Worm (Caenorhabditis elegans) whole organism, L1 larva: ENCODE measurements around the gene ilys-4.

Source experiments
- C34B4.2 ChIP-seq: sonication (generic microtip); optimal IDR thresholded peaks from 2 replicates; lab custom pipeline; 2017; ENCODE audit warnings: mild to moderate bottlenecking, missing genetic modification characterization, missing compliant biosample characterization
- F16B12.6 ChIP-seq: fragments of 150-350 bp; optimal IDR thresholded peaks from 2 replicates; lab custom pipeline; 2014; ENCODE audit warnings: missing biosample characterization, missing genetic modification characterization
- blmp-1 ChIP-seq: fragments of 150-350 bp; optimal IDR thresholded peaks from 2 replicates; lab custom pipeline; 2014; ENCODE audit warnings: missing biosample characterization, missing genetic modification characterization
- ceh-82 ChIP-seq, 3 experiments: fragments of 150-350 bp in 1 of 3; sonication (generic microtip) in 2 of 3; optimal IDR thresholded peaks; 2 replicates each; lab custom pipeline; 2014 to 2017; ENCODE audit warnings: missing biosample characterization in 3 of 3, missing genetic modification characterization in 3 of 3
- ceh-90 ChIP-seq: sonication (generic microtip); optimal IDR thresholded peaks from 2 replicates; lab custom pipeline; 2016; ENCODE audit warnings: missing genetic modification characterization, missing compliant biosample characterization
- ces-1 ChIP-seq: fragments of 150-350 bp; optimal IDR thresholded peaks from 2 replicates; lab custom pipeline; 2014; ENCODE audit warnings: missing biosample characterization, missing genetic modification reagents, missing genetic modification characterization
- dpl-1 ChIP-seq, 3 experiments: fragments of 150-350 bp in 2 of 3; sonication (generic microtip) in 1 of 3; optimal IDR thresholded peaks; 2 replicates each; lab custom pipeline; 2014 to 2017; ENCODE audit warnings: missing biosample characterization in 3 of 3, missing genetic modification characterization in 3 of 3, missing genetic modification reagents in 3 of 3
- dsc-1 ChIP-seq: sonication (generic microtip); optimal IDR thresholded peaks from 2 replicates; lab custom pipeline; 2016; ENCODE audit warnings: mild to moderate bottlenecking, missing genetic modification characterization, missing compliant biosample characterization
- efl-1 ChIP-seq, 4 experiments: fragments of 150-350 bp; optimal IDR thresholded peaks in 3 of 4; peaks in 1 of 4; 1 replicate in 1 of 4; 2 replicates in 3 of 4; lab custom pipeline; 2014; ENCODE audit warnings: missing biosample characterization in 2 of 4, missing genetic modification characterization in 2 of 4, missing genetic modification reagents in 2 of 4
- efl-3 ChIP-seq: fragments of 200-800 bp; sonication (Bioruptor generic); optimal IDR thresholded peaks from 2 replicates; lab custom pipeline; 2018; ENCODE audit warnings: mild to moderate bottlenecking, missing genetic modification characterization, missing compliant biosample characterization
- elt-3 ChIP-seq, 6 experiments: fragments of 150-350 bp in 1 of 6; sonication (generic microtip); optimal IDR thresholded peaks; 2 replicates each; lab custom pipeline; 2017 to 2018; ENCODE audit warnings: missing biosample characterization in 6 of 6, missing genetic modification characterization in 6 of 6, inconsistent platforms in 1 of 6
- fkh-4 ChIP-seq: sonication (generic microtip); optimal IDR thresholded peaks from 2 replicates; lab custom pipeline; 2016; ENCODE audit warnings: missing compliant biosample characterization, missing genetic modification characterization, borderline replicate concordance
- fkh-8 ChIP-seq: sonication (generic microtip); optimal IDR thresholded peaks from 2 replicates; lab custom pipeline; 2016; ENCODE audit warnings: mild to moderate bottlenecking, missing genetic modification characterization, missing compliant biosample characterization
- fos-1 ChIP-seq: fragments of 150-350 bp; optimal IDR thresholded peaks from 2 replicates; lab custom pipeline; 2014; ENCODE audit warnings: missing biosample characterization, missing genetic modification characterization
- grh-1 ChIP-seq: fragments of 200-800 bp; sonication (Bioruptor generic); IDR thresholded peaks from 2 replicates; pipeline ENCODE4 v1.3.6; 2022; ENCODE audit warnings: missing genetic modification reagents, missing genetic modification characterization, missing compliant biosample characterization
- hpl-2 ChIP-seq: fragments of 150-350 bp; optimal IDR thresholded peaks from 2 replicates; lab custom pipeline; 2014; ENCODE audit warnings: missing biosample characterization, missing genetic modification reagents, missing genetic modification characterization
- irx-1 ChIP-seq: sonication (generic microtip); optimal IDR thresholded peaks from 2 replicates; lab custom pipeline; 2016; ENCODE audit warnings: missing genetic modification characterization, missing compliant biosample characterization
- isw-1 ChIP-seq: fragments of 200-800 bp; sonication (Bioruptor generic); IDR thresholded peaks from 2 replicates; pipeline ENCODE4 v1.3.6; 2022; ENCODE audit warnings: missing genetic modification characterization, missing compliant biosample characterization
- lin-14 ChIP-seq: fragments of 200-800 bp; sonication (Bioruptor generic); optimal IDR thresholded peaks from 2 replicates; lab custom pipeline; 2018; ENCODE audit warnings: mild to moderate bottlenecking, missing genetic modification characterization, moderate library complexity, missing compliant biosample characterization
- lin-15B ChIP-seq: fragments of 150-350 bp; sonication (generic microtip); optimal IDR thresholded peaks from 3 replicates; lab custom pipeline; 2014; ENCODE audit warnings: missing biosample characterization, missing genetic modification characterization
- lin-35 ChIP-seq, 2 experiments: fragments of 150-350 bp; optimal IDR thresholded peaks; 2 replicates each; lab custom pipeline; 2014; ENCODE audit warnings: missing biosample characterization in 2 of 2, missing genetic modification characterization in 2 of 2, missing genetic modification reagents in 2 of 2
- lin-39 ChIP-seq: fragments of 150-350 bp; optimal IDR thresholded peaks from 2 replicates; lab custom pipeline; 2014; ENCODE audit warnings: missing biosample characterization, missing genetic modification reagents, missing genetic modification characterization
- lsy-2 ChIP-seq, 2 experiments: fragments of 150-350 bp; optimal IDR thresholded peaks; 2 replicates each; lab custom pipeline; 2014; ENCODE audit warnings: missing biosample characterization in 2 of 2, missing genetic modification characterization in 2 of 2
- mef-2 ChIP-seq: fragments of 150-350 bp; optimal IDR thresholded peaks from 2 replicates; lab custom pipeline; 2014; ENCODE audit warnings: missing biosample characterization, missing genetic modification characterization
- mep-1 ChIP-seq: fragments of 150-350 bp; optimal IDR thresholded peaks from 2 replicates; lab custom pipeline; 2014; ENCODE audit warnings: missing biosample characterization, missing genetic modification characterization
- nhr-11 ChIP-seq: fragments of 150-350 bp; optimal IDR thresholded peaks from 2 replicates; lab custom pipeline; 2014; ENCODE audit warnings: missing biosample characterization, missing genetic modification characterization
- nhr-19 ChIP-seq: fragments of 200-800 bp; sonication (Bioruptor generic); conservative IDR thresholded peaks from 2 replicates; pipeline ENCODE4 v1.3.6; 2022; ENCODE audit warnings: missing genetic modification characterization, missing compliant biosample characterization
- nhr-20 ChIP-seq: sonication (generic microtip); optimal IDR thresholded peaks from 2 replicates; lab custom pipeline; 2016; ENCODE audit warnings: mild to moderate bottlenecking, missing genetic modification characterization, missing compliant biosample characterization
- nhr-47 ChIP-seq: sonication (generic microtip); optimal IDR thresholded peaks from 2 replicates; lab custom pipeline; 2016; ENCODE audit warnings: mild to moderate bottlenecking, missing genetic modification characterization, moderate library complexity, missing compliant biosample characterization
- nhr-71 ChIP-seq: sonication (generic microtip); optimal IDR thresholded peaks from 2 replicates; lab custom pipeline; 2016; ENCODE audit warnings: mild to moderate bottlenecking, missing genetic modification characterization, moderate library complexity, missing compliant biosample characterization
- nhr-77 ChIP-seq: fragments of 150-350 bp; optimal IDR thresholded peaks from 2 replicates; lab custom pipeline; 2014; ENCODE audit warnings: missing biosample characterization, missing genetic modification characterization
- nhr-85 ChIP-seq: sonication (generic microtip); peaks from one replicate; lab custom pipeline; 2016; ENCODE audit warnings: missing genetic modification characterization, inconsistent platforms, missing compliant biosample characterization
- nhr-90 ChIP-seq: sonication (generic microtip); optimal IDR thresholded peaks from 2 replicates; lab custom pipeline; 2016; ENCODE audit warnings: mild to moderate bottlenecking, missing genetic modification characterization, missing compliant biosample characterization; ENCODE audit not compliant: poor library complexity
- pag-3 ChIP-seq: sonication (generic microtip); optimal IDR thresholded peaks from 2 replicates; lab custom pipeline; 2017; ENCODE audit warnings: missing genetic modification characterization, mild to moderate bottlenecking, missing compliant biosample characterization, antibody characterized with exemption, borderline replicate concordance; ENCODE audit not compliant: insufficient read depth
- pqm-1 ChIP-seq: sonication (generic microtip); optimal IDR thresholded peaks from 3 replicates; lab custom pipeline; 2017; ENCODE audit warnings: missing biosample characterization, missing genetic modification characterization
- skn-1 ChIP-seq: fragments of 150-350 bp; optimal IDR thresholded peaks from 2 replicates; lab custom pipeline; 2014; ENCODE audit warnings: missing biosample characterization, missing genetic modification characterization
- snu-23 ChIP-seq: sonication (generic microtip); optimal IDR thresholded peaks from 2 replicates; lab custom pipeline; 2016; ENCODE audit warnings: missing genetic modification characterization, missing compliant biosample characterization
- sox-4 ChIP-seq: sonication (generic microtip); optimal IDR thresholded peaks from 2 replicates; lab custom pipeline; 2016; ENCODE audit warnings: missing genetic modification characterization, missing compliant biosample characterization
- sup-37 ChIP-seq: fragments of 200-800 bp; sonication (Bioruptor generic); optimal IDR thresholded peaks from 2 replicates; lab custom pipeline; 2018; ENCODE audit warnings: mild to moderate bottlenecking, missing genetic modification characterization, missing compliant biosample characterization
- swsn-7 ChIP-seq: sonication (generic microtip); optimal IDR thresholded peaks from 2 replicates; lab custom pipeline; 2016; ENCODE audit warnings: missing genetic modification characterization, missing compliant biosample characterization
- tbx-2 ChIP-seq: sonication (generic microtip); optimal IDR thresholded peaks from 2 replicates; lab custom pipeline; 2016; ENCODE audit warnings: missing genetic modification characterization, missing compliant biosample characterization
- tlp-1 ChIP-seq: fragments of 150-350 bp; optimal IDR thresholded peaks from 2 replicates; lab custom pipeline; 2014; ENCODE audit warnings: missing biosample characterization, missing genetic modification characterization
- unc-130 ChIP-seq: fragments of 150-350 bp; optimal IDR thresholded peaks from 2 replicates; lab custom pipeline; 2017; ENCODE audit warnings: missing biosample characterization, missing genetic modification characterization, inconsistent platforms
- unc-62 ChIP-seq: fragments of 150-350 bp; optimal IDR thresholded peaks from 2 replicates; lab custom pipeline; 2014; ENCODE audit warnings: missing biosample characterization, missing genetic modification reagents, missing genetic modification characterization
- unc-86 ChIP-seq: sonication (generic microtip); optimal IDR thresholded peaks from 2 replicates; lab custom pipeline; 2016; ENCODE audit warnings: missing genetic modification characterization, missing compliant biosample characterization
- xbp-1 ChIP-seq: sonication (generic microtip); optimal IDR thresholded peaks from 2 replicates; lab custom pipeline; 2016; ENCODE audit warnings: missing genetic modification characterization, missing compliant biosample characterization
- ztf-11 ChIP-seq, 2 experiments: sonication (generic microtip); optimal IDR thresholded peaks; 2 replicates each; lab custom pipeline; 2016 to 2017; ENCODE audit warnings: missing genetic modification characterization in 2 of 2, missing biosample characterization in 1 of 2, missing compliant biosample characterization in 1 of 2
- ztf-4 ChIP-seq: fragments of 150-350 bp; optimal IDR thresholded peaks from 2 replicates; lab custom pipeline; 2014; ENCODE audit warnings: missing biosample characterization, missing genetic modification characterization

ilys-4 gene

ce11 chrIV:7903359-7903758, 6.0 kb upstream of the ilys-4 start, which contains the start of gene C49H3.6 (continued):
- TF ChIP-seq C34B4.2 (tag; lab: Kevin White, UChicago), result no peak
- TF ChIP-seq nhr-85 (tag; lab: Kevin White, UChicago), result no peak
- TF ChIP-seq nhr-20, result peak; percentile 17
- no peak for TF ChIP-seq pqm-1 (tag; lab: Kevin White, UChicago)
- TF ChIP-seq nhr-90, result no peak
- peak; percentile 24 to 26 for TF ChIP-seq efl-1 (optimal IDR thresholded peaks at IDR 0.05; lab: Kevin White, UChicago)
- TF ChIP-seq efl-1 (GFP tag; optimal IDR thresholded peaks at IDR 0.05 in 1 of 2; lab: Kevin White, UChicago), result no peak
- peak; percentile 79 for TF ChIP-seq lin-14 (GFP tag; lab: Kevin White, UChicago)
- TF ChIP-seq mep-1 (tag; lab: Kevin White, UChicago), result peak; percentile 38
- no peak for TF ChIP-seq nhr-19 (GFP tag; lab: Robert Waterston, UW)
- no peak for TF ChIP-seq unc-130 (tag; lab: Kevin White, UChicago)
- TF ChIP-seq dsc-1 (tag; lab: Kevin White, UChicago), result peak; percentile 23
- TF ChIP-seq nhr-11 (tag; lab: Kevin White, UChicago), result no peak
- no peak for TF ChIP-seq ceh-90 (tag; lab: Kevin White, UChicago)
- TF ChIP-seq fos-1 (tag; lab: Kevin White, UChicago), result no peak
- peak; percentile 43 for TF ChIP-seq fkh-8 (tag; lab: Kevin White, UChicago)
- TF ChIP-seq F16B12.6, result peak; percentile 13
- TF ChIP-seq swsn-7, result peak; percentile 40
- peak; percentile 5 for TF ChIP-seq xbp-1 (tag; lab: Kevin White, UChicago)
- TF ChIP-seq hpl-2 (GFP tag; lab: Kevin White, UChicago), result no peak
- TF ChIP-seq lin-35 (GFP tag; optimal IDR thresholded peaks at IDR 0.05; lab: Kevin White, UChicago), result peak in 1 of 2 experiments; percentile 29
- peak; percentile 18; the same call in 1 of the 2 replicates for TF ChIP-seq isw-1
- no peak for TF ChIP-seq grh-1 (GFP tag; lab: Robert Waterston, UW)
- TF ChIP-seq ztf-4 (tag; lab: Kevin White, UChicago), result peak; percentile 5
- peak; percentile 6 for TF ChIP-seq tbx-2 (tag; lab: Kevin White, UChicago)
- TF ChIP-seq ceh-82 (tag; optimal IDR thresholded peaks at IDR 0.05; lab: Kevin White, UChicago), result peak in 1 of 3 experiments; percentile 39

- TF ChIP-seq ztf-11 (tag; optimal IDR thresholded peaks at IDR 0.05; lab: Kevin White, UChicago), result no peak
- TF ChIP-seq fkh-4 (tag; lab: Kevin White, UChicago), result no peak
- TF ChIP-seq dsc-1 (tag; lab: Kevin White, UChicago), result peak; percentile 63
- peak; percentile 50 for TF ChIP-seq ztf-4 (tag; lab: Kevin White, UChicago)
- peak; percentile 79 for TF ChIP-seq nhr-20
- TF ChIP-seq nhr-77 (tag; lab: Kevin White, UChicago), result peak; percentile 40
- peak; percentile 97 to 99 for TF ChIP-seq lsy-2 (tag; optimal IDR thresholded peaks at IDR 0.05; lab: Kevin White, UChicago)
- TF ChIP-seq snu-23 (GFP tag; lab: Kevin White, UChicago), result peak; percentile 87
- TF ChIP-seq efl-3 (GFP tag; lab: Kevin White, UChicago), result no peak
- TF ChIP-seq ces-1 (GFP tag; lab: Kevin White, UChicago), result no peak
- peak; percentile 72 to 78 (median 76) for TF ChIP-seq dpl-1 (GFP tag; optimal IDR thresholded peaks at IDR 0.05; lab: Kevin White, UChicago)
- TF ChIP-seq sup-37 (GFP tag; lab: Kevin White, UChicago), result no peak
- peak; percentile 74 for TF ChIP-seq fkh-8 (tag; lab: Kevin White, UChicago)
- TF ChIP-seq irx-1 (tag; lab: Kevin White, UChicago), result no peak
- peak; percentile 77 for TF ChIP-seq xbp-1 (tag; lab: Kevin White, UChicago)
- peak; percentile 70 for TF ChIP-seq skn-1 (tag; lab: Kevin White, UChicago)
- peak; percentile 46 for TF ChIP-seq unc-86
- TF ChIP-seq nhr-47 (tag; lab: Kevin White, UChicago), result peak; percentile 74
- peak; percentile 87 for TF ChIP-seq nhr-71
- no peak for TF ChIP-seq C34B4.2 (tag; lab: Kevin White, UChicago)
- TF ChIP-seq pag-3 (tag; lab: Kevin White, UChicago), result no peak
- TF ChIP-seq nhr-90, result peak; percentile 75
- peak; percentile 67 for TF ChIP-seq blmp-1
- peak; percentile 57 for TF ChIP-seq mef-2
- TF ChIP-seq sox-4 (tag; lab: Kevin White, UChicago), result no peak
- TF ChIP-seq elt-3 (tag; optimal IDR thresholded peaks at IDR 0.05; lab: Kevin White, UChicago), result peak in 2 of 6 experiments; percentile 59 to 66
- peak; percentile 72 for TF ChIP-seq swsn-7
- peak; percentile 21 for TF ChIP-seq fos-1 (tag; lab: Kevin White, UChicago)
- no peak for TF ChIP-seq lin-39
- no peak for TF ChIP-seq tlp-1
- TF ChIP-seq unc-62 (GFP tag; lab: Kevin White, UChicago), result no peak
- TF ChIP-seq nhr-85 (tag; lab: Kevin White, UChicago), result peak; percentile 22
- peak; percentile 5 for TF ChIP-seq lin-15B (tag; lab: Kevin White, UChicago)
Observed at ce11 chrIV:7902221-7902904, 5.0 kb upstream of the ilys-4 start, which contains the start of gene arp-11. TSS of gene arp-11 (minus strand) at chrIV:7902271.
